Worm (Caenorhabditis elegans): ENCODE measurements around the gene cec-8.

Gene cec-8

DNA sequence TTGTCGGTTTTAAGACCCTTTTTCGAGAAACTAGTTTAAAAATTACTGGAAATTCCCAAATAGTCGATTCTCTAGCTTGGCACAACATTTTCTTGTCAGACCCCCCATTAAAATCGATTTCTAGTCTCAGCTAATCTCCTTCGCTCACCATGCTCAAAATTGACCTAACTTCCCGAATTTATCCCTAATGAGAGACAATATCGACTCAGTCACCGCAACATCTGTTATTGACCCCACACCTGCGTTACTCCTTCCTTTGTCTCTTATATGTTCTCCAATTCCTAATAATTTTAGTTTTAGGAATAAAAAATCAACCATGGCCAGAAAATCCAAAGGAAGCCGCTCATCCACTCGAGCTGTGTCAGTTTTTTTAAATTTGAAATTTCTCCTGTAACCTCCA lies at the start of gene cec-8:
cec-8 (plus strand) TSS at position 301 of the 400 bp plus-strand sequence.
- TF ChIP-seq efl-1 (optimal IDR thresholded peaks at IDR 0.05) = no peak
- TF ChIP-seq efl-1 (GFP tag; optimal IDR thresholded peaks at IDR 0.05 in 1 of 2) = peak in 1 of 2 experiments; percentile 87
- no peak for TF ChIP-seq blmp-1 (tag; optimal IDR thresholded peaks at IDR 0.05)

DNA sequence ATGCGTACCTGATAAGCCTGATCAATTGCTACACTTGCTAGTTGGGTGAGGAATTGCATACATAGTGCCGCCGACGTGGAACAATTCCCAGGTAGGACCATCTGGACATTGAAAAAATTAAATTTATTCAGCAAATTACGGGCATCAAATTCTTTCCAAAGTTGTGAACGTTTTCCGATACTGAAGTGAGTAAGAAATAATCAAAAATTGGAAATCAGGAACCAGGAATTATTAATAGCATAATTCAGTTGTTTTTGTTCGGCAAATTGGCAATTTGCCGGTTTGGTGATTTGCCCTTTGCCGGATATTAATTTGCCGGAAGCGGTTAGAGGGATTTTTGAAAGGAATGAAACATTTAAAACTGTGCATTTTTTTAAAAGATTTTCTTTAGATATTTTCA lies 47.9 kb upstream of the cec-8 start, which contains the start of gene gsto-3:
gsto-3 (minus strand) TSS at position 101 of the 400 bp plus-strand sequence.
- TF ChIP-seq nhr-76 (tag; optimal IDR thresholded peaks at IDR 0.05) = no peak
- no peak for TF ChIP-seq dsc-1 (tag; optimal IDR thresholded peaks at IDR 0.05)
- no peak for TF ChIP-seq skn-1 (tag; optimal IDR thresholded peaks at IDR 0.05)
- TF ChIP-seq ceh-90 (tag; optimal IDR thresholded peaks at IDR 0.05) = no peak
- TF ChIP-seq snpc-4 (tag; optimal IDR thresholded peaks at IDR 0.05) = no peak
- TF ChIP-seq nhr-11 (tag; optimal IDR thresholded peaks at IDR 0.05) = no peak
- TF ChIP-seq hlh-4 (tag; optimal IDR thresholded peaks at IDR 0.05) = no peak
- TF ChIP-seq mdl-1 (tag; optimal IDR thresholded peaks at IDR 0.05) = no peak
- no peak for TF ChIP-seq nhr-77 (tag; optimal IDR thresholded peaks at IDR 0.05)
- no peak for TF ChIP-seq mef-2 (tag; optimal IDR thresholded peaks at IDR 0.05)
- TF ChIP-seq unc-62 (GFP tag; optimal IDR thresholded peaks at IDR 0.05) = no peak
- no peak for TF ChIP-seq lin-13 (GFP tag; optimal IDR thresholded peaks at IDR 0.05)
- no peak for TF ChIP-seq nhr-20 (tag; optimal IDR thresholded peaks at IDR 0.05)

DNA sequence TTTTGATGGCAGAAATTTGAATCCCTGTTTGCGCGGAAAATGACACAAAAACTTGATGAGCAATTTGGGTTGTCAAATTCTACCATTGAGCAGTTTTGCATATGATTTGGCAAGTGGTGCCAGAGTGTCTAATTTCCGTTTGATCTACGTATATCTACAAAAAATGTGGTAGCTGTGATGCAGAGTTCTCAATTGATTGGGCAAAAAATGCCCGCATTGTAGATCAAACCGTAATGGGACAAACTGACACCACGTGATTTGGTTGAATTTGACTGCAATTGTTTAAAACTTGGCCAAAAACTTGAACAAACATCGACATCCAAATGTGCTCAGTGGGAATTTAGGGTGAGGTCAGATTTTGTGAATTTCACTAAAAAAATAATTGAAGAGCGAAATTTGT lies 46.7 kb upstream of the cec-8 start, which contains the start of gene K10F12.7:
K10F12.7 (minus strand) TSS at position 101 of the 400 bp plus-strand sequence.
- TF ChIP-seq xbp-1 (tag; optimal IDR thresholded peaks at IDR 0.05) (no peak), aly-2 (tag; optimal IDR thresholded peaks at IDR 0.05) (no peak), ceh-90 (tag; optimal IDR thresholded peaks at IDR 0.05) (no peak), unc-98 (GFP tag; IDR thresholded peaks at IDR 0.05) (no peak), nhr-76 (tag; optimal IDR thresholded peaks at IDR 0.05) (no peak)

DNA sequence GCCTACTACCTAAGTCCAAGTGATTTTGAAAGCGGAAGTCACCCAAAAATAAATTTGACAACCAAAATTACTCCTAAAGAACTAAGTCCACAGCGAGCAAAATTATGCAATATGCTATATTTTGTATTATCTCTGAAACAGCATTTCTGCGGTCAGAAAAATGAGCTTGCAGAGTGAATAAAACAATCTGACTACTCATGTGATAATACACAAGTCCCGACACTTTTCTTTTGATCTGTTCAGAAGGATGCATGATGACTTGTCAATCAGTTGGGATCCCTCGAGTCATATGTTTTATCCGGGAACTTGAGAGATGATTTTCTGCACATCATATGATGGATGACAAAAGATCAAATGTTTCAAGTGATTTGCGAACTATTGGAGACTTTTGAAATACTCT lies 44.1 kb upstream of the cec-8 start:
- TF ChIP-seq fkh-10 (GFP tag; optimal IDR thresholded peaks at IDR 0.05) = no peak
- TF ChIP-seq sox-4 (tag; optimal IDR thresholded peaks at IDR 0.05) = no peak
- peak; percentile 18 for TF ChIP-seq rnt-1 (tag; optimal IDR thresholded peaks at IDR 0.05)
- TF ChIP-seq fkh-8 (tag; optimal IDR thresholded peaks at IDR 0.05) = no peak
- no peak for TF ChIP-seq sup-37 (GFP tag; optimal IDR thresholded peaks at IDR 0.05)
- peak; percentile 21 for TF ChIP-seq lir-3 (tag; optimal IDR thresholded peaks at IDR 0.05; ENCODE audit: poor library complexity)
- no peak for TF ChIP-seq C04F5.9 (tag; optimal IDR thresholded peaks at IDR 0.05)

DNA sequence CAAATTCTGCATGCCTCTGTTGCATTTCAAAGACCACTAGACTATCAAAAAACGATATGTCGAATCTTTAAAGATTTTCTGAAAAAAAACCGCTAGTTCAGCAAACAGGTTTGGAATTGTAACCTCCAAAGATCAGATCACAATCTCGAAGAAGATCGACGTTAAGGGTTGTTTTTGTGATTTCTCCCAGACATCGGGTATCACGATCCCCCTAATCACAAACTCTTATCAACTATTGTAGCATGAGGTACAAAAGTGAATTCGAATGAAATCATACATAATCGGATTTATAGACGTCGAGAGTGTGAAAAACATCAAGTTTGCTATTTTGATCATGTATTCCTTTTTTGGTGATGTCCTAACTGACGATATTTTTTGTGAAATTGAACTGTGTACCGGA lies 28.2 kb upstream of the cec-8 start:
- TF ChIP-seq grh-1 (GFP tag; IDR thresholded peaks at IDR 0.05) (0 out of 2 replicates have a peak, but pooled peaks have one; percentile 28), ceh-88 (GFP tag; IDR thresholded peaks at IDR 0.05) (no peak), isw-1 (GFP tag; IDR thresholded peaks at IDR 0.05) (no peak), nhr-12 (tag; optimal IDR thresholded peaks at IDR 0.05) (no peak), alr-1 (tag; optimal IDR thresholded peaks at IDR 0.05; ENCODE audit: borderline replicate concordance) (no peak), nhr-85 (tag) (peak; percentile 88), xbp-1 (tag; optimal IDR thresholded peaks at IDR 0.05) (no peak), nhr-47 (tag; optimal IDR thresholded peaks at IDR 0.05) (no peak), snu-23 (GFP tag; optimal IDR thresholded peaks at IDR 0.05) (peak; percentile 8), nhr-71 (tag; optimal IDR thresholded peaks at IDR 0.05) (peak; percentile 5), mdl-1 (tag; optimal IDR thresholded peaks at IDR 0.05) (no peak), ztf-11 (tag; optimal IDR thresholded peaks at IDR 0.05) (no peak), elt-3 (tag; optimal IDR thresholded peaks at IDR 0.05) (peak in 1 of 6 experiments; percentile 16), sox-4 (tag; optimal IDR thresholded peaks at IDR 0.05) (no peak), nhr-20 (tag; optimal IDR thresholded peaks at IDR 0.05) (peak; percentile 19), blmp-1 (tag; optimal IDR thresholded peaks at IDR 0.05) (peak; percentile 10), nhr-237 (tag; optimal IDR thresholded peaks at IDR 0.05) (no peak), mep-1 (tag; optimal IDR thresholded peaks at IDR 0.05) (no peak), jun-1 (tag; optimal IDR thresholded peaks at IDR 0.05) (no peak)
